Worm (Caenorhabditis elegans) whole organism, L4/young adult: ENCODE measurements around the gene clec-55.

Experiments
- W03F9.2 ChIP-seq: fragments of 150-350 bp; optimal IDR thresholded peaks from 2 replicates; lab custom pipeline; 2014; ENCODE audit warnings: missing biosample characterization, missing genetic modification characterization
- him-1 ChIP-seq: sonication (generic microtip); optimal IDR thresholded peaks from 2 replicates; lab custom pipeline; 2016; ENCODE audit warnings: missing genotype, missing genetic modification reagents, missing genetic modification characterization, missing compliant biosample characterization

ce11 chrV:14447240-14447763 lies 31.8 kb upstream of the clec-55 start, which contains the start of the genes dlat-1 and fntb-1:
- TF ChIP-seq him-1 (tag; lab: Kevin White, UChicago) (no peak), W03F9.2 (tag; lab: Kevin White, UChicago) (no peak)
